Fruit fly (Drosophila melanogaster): ENCODE results near the gene Vps16A.

dm6 chr3R:9236883-9237267 is 29.9 kb upstream of the Vps16A start:
- no peak for TF ChIP-seq usp (GFP tag; optimal IDR thresholded peaks at IDR 0.05)
- TF ChIP-seq CG8478 (optimal IDR thresholded peaks at IDR 0.05): no peak
- peak; percentile 93 for TF ChIP-seq Dll (optimal IDR thresholded peaks at IDR 0.05)
- TF ChIP-seq psq (optimal IDR thresholded peaks at IDR 0.05): no peak

All from whole organism.